Fruit fly (Drosophila melanogaster) whole organism, embryonic: Measurements from ENCODE around the gene CG14006.

Source experiments
- Antp ChIP-seq: fragments of 200-800 bp; sonication (Bioruptor generic); optimal IDR thresholded peaks from 3 replicates; lab custom pipeline; 2016; ENCODE audit warnings: missing biosample characterization, missing genetic modification characterization
- CG15514 ChIP-seq: fragments of 200-800 bp; sonication (Bioruptor generic); optimal IDR thresholded peaks from 3 replicates; lab custom pipeline; 2017; ENCODE audit warnings: missing biosample characterization, missing genetic modification characterization, mild to moderate bottlenecking, moderate library complexity, missing genetic modification reagents
- CG1603 ChIP-seq: fragments of 200-800 bp; sonication (Bioruptor generic); optimal IDR thresholded peaks from 2 replicates; lab custom pipeline; 2019; ENCODE audit warnings: missing biosample characterization, mild to moderate bottlenecking, missing genetic modification characterization, moderate library complexity
- CG16863 ChIP-seq: fragments of 200-800 bp; sonication (Bioruptor generic); optimal IDR thresholded peaks from 3 replicates; lab custom pipeline; 2016; ENCODE audit warnings: missing biosample characterization, missing genetic modification characterization
- CG17328 ChIP-seq: fragments of 200-800 bp; sonication (Bioruptor generic); IDR thresholded peaks from 2 replicates; pipeline ENCODE4 v1.3.6; 2022; ENCODE audit warnings: missing biosample characterization, missing genetic modification characterization
- CG2875 ChIP-seq: fragments of 200-800 bp; sonication (Bioruptor generic); optimal IDR thresholded peaks from 2 replicates; lab custom pipeline; 2017; ENCODE audit warnings: missing biosample characterization, mild to moderate bottlenecking, missing genetic modification characterization, missing genetic modification reagents
- CG3726 ChIP-seq: fragments of 200-800 bp; sonication (Bioruptor generic); IDR thresholded peaks from 3 replicates; pipeline ENCODE4, ENCODE4 v1.3.6; 2022; ENCODE audit warnings: missing biosample characterization, missing genetic modification characterization
- CG3847 ChIP-seq: fragments of 200-800 bp; sonication (Bioruptor generic); IDR thresholded peaks from 2 replicates; pipeline ENCODE4 v1.3.6; 2022; ENCODE audit warnings: missing biosample characterization, missing genetic modification characterization
- CG4328 ChIP-seq: fragments of 200-800 bp; sonication (Bioruptor generic); optimal IDR thresholded peaks from 3 replicates; lab custom pipeline; 2017; ENCODE audit warnings: missing biosample characterization, missing genetic modification reagents, missing genetic modification characterization
- CG4854 ChIP-seq: fragments of 200-800 bp; sonication (Bioruptor generic); optimal IDR thresholded peaks from 2 replicates; lab custom pipeline; 2016; ENCODE audit warnings: missing biosample characterization, missing genetic modification characterization, inconsistent platforms
- CG5953 ChIP-seq: fragments of 200-800 bp; sonication (Bioruptor generic); IDR thresholded peaks from 2 replicates; pipeline ENCODE4 v1.3.6; 2022; ENCODE audit warnings: missing biosample characterization, missing genetic modification characterization
- CG7987 ChIP-seq: fragments of 200-800 bp; sonication (Bioruptor generic); optimal IDR thresholded peaks from 2 replicates; lab custom pipeline; 2018; ENCODE audit warnings: missing biosample characterization, mild to moderate bottlenecking, missing genetic modification characterization, moderate library complexity
- CG8089 ChIP-seq: fragments of 200-800 bp; sonication (Bioruptor generic); optimal IDR thresholded peaks from 3 replicates; lab custom pipeline; 2016; ENCODE audit warnings: missing biosample characterization, missing genetic modification characterization
- CHES-1-like ChIP-seq: fragments of 200-800 bp; sonication (Bioruptor generic); optimal IDR thresholded peaks from 2 replicates; lab custom pipeline; 2016; ENCODE audit warnings: missing biosample characterization, missing genetic modification characterization
- Camta ChIP-seq: fragments of 200-800 bp; sonication (Bioruptor generic); optimal IDR thresholded peaks from 2 replicates; lab custom pipeline; 2016; ENCODE audit warnings: missing biosample characterization, missing genetic modification characterization
- CrebB ChIP-seq: fragments of 200-800 bp; sonication (Bioruptor generic); optimal IDR thresholded peaks from 3 replicates; lab custom pipeline; 2018; ENCODE audit warnings: missing biosample characterization, mild to moderate bottlenecking, missing genetic modification characterization
- Dip2 ChIP-seq: fragments of 200-800 bp; sonication (Bioruptor generic); IDR thresholded peaks from 2 replicates; pipeline ENCODE4 v1.3.6; 2022; ENCODE audit warnings: missing biosample characterization, missing genetic modification characterization
- Dp ChIP-seq: fragments of 200-800 bp; sonication (Bioruptor generic); optimal IDR thresholded peaks from 2 replicates; lab custom pipeline; 2018; ENCODE audit warnings: missing biosample characterization, mild to moderate bottlenecking, missing genetic modification characterization, moderate library complexity
- Dref ChIP-seq: fragments of 200-800 bp; sonication (Bioruptor generic); IDR thresholded peaks from 2 replicates; pipeline ENCODE4 v1.3.6; 2022; ENCODE audit warnings: missing biosample characterization, missing genetic modification characterization
- E2f1 ChIP-seq: fragments of 200-800 bp; sonication (Bioruptor generic); IDR thresholded peaks from 2 replicates; pipeline ENCODE4 v1.3.6; 2022; ENCODE audit warnings: missing biosample characterization, missing genetic modification characterization
- Ets65A ChIP-seq: fragments of 200-800 bp; sonication (Bioruptor generic); peaks from one replicate; lab custom pipeline; 2016; ENCODE audit warnings: missing biosample characterization, missing genetic modification characterization
- HLH4C ChIP-seq: fragments of 200-800 bp; sonication (Bioruptor generic); IDR thresholded peaks from 3 replicates; pipeline ENCODE4 v1.3.6; 2022; ENCODE audit warnings: missing biosample characterization, missing genetic modification characterization; ENCODE audit not compliant: partially characterized antibody
- Hmr ChIP-seq: fragments of 200-800 bp; sonication (Bioruptor generic); optimal IDR thresholded peaks from 3 replicates; lab custom pipeline; 2017; ENCODE audit warnings: mild to moderate bottlenecking, missing biosample characterization, missing genetic modification reagents, missing genetic modification characterization
- Hr39 ChIP-seq: fragments of >200 bp; optimal IDR thresholded peaks from 2 replicates; lab custom pipeline; 2017
- Jarid2 ChIP-seq: fragments of 200-800 bp; sonication (Bioruptor generic); optimal IDR thresholded peaks from 3 replicates; lab custom pipeline; 2017; ENCODE audit warnings: mild to moderate bottlenecking, missing biosample characterization, missing genetic modification reagents, missing genetic modification characterization
- Meics ChIP-seq: fragments of 200-800 bp; sonication (Bioruptor generic); optimal IDR thresholded peaks from 2 replicates; lab custom pipeline; 2017; ENCODE audit warnings: missing biosample characterization, mild to moderate bottlenecking, missing genetic modification characterization
- Mrtf ChIP-seq: fragments of 200-800 bp; sonication (Bioruptor generic); IDR thresholded peaks from 3 replicates; pipeline ENCODE4 v1.3.6; 2022; ENCODE audit warnings: missing biosample characterization, missing genetic modification characterization
- NK7.1 ChIP-seq: fragments of 200-800 bp; sonication (Bioruptor generic); optimal IDR thresholded peaks from 3 replicates; lab custom pipeline; 2016; ENCODE audit warnings: missing biosample characterization, missing genetic modification characterization
- Pdp1 ChIP-seq, 2 experiments: fragments of 200-800 bp; sonication (Bioruptor generic); optimal IDR thresholded peaks; 3 replicates each; lab custom pipeline; 2016; ENCODE audit warnings: missing biosample characterization in 2 of 2, missing genetic modification characterization in 2 of 2, mild to moderate bottlenecking in 1 of 2, moderate library complexity in 1 of 2
- Rfx ChIP-seq: fragments of 200-800 bp; sonication (Bioruptor generic); IDR thresholded peaks from 2 replicates; pipeline ENCODE4 v1.3.6; 2022; ENCODE audit warnings: missing biosample characterization, missing genetic modification characterization
- Rx ChIP-seq: fragments of 200-800 bp; sonication (Bioruptor generic); IDR thresholded peaks from 2 replicates; pipeline ENCODE4 v1.3.6; 2022; ENCODE audit warnings: missing biosample characterization, missing genetic modification characterization
- Tbp ChIP-seq: fragments of >200 bp; optimal IDR thresholded peaks from 2 replicates; lab custom pipeline; 2018; ENCODE audit warnings: missing biosample characterization, missing genetic modification characterization
- Usf ChIP-seq: fragments of 200-800 bp; sonication (Bioruptor generic); optimal IDR thresholded peaks from 2 replicates; lab custom pipeline; 2017; ENCODE audit warnings: missing genotype, missing biosample characterization, missing genetic modification characterization
- ato ChIP-seq: fragments of 200-800 bp; sonication (Bioruptor generic); IDR thresholded peaks from 2 replicates; pipeline ENCODE4 v1.3.6; 2022; ENCODE audit warnings: missing biosample characterization, missing genetic modification characterization; ENCODE audit not compliant: partially characterized antibody
- ci ChIP-seq: fragments of 200-800 bp; sonication (Bioruptor generic); IDR thresholded peaks from 3 replicates; pipeline ENCODE4 v1.3.6; 2022; ENCODE audit warnings: missing biosample characterization, missing genetic modification characterization
- dmrt99B ChIP-seq: fragments of 200-800 bp; sonication (Bioruptor generic); optimal IDR thresholded peaks from 2 replicates; lab custom pipeline; 2018; ENCODE audit warnings: missing biosample characterization, mild to moderate bottlenecking, missing genetic modification characterization, moderate library complexity
- grn ChIP-seq: fragments of 200-800 bp; sonication (Bioruptor generic); optimal IDR thresholded peaks from 3 replicates; lab custom pipeline; 2017; ENCODE audit warnings: missing biosample characterization, missing genetic modification characterization
- gt ChIP-seq: fragments of 200-800 bp; sonication (Bioruptor generic); IDR thresholded peaks from 2 replicates; pipeline ENCODE4 v1.3.6; 2022; ENCODE audit warnings: missing biosample characterization, missing genetic modification characterization
- klu ChIP-seq: fragments of 200-800 bp; sonication (Bioruptor generic); IDR thresholded peaks from 2 replicates; pipeline ENCODE4 v1.3.6; 2022; ENCODE audit warnings: missing biosample characterization, missing genetic modification characterization
- onecut ChIP-seq: fragments of 200-800 bp; sonication (Bioruptor generic); IDR thresholded peaks from 2 replicates; pipeline ENCODE4 v1.3.6; 2022; ENCODE audit warnings: missing biosample characterization, missing genetic modification characterization
- pho ChIP-seq: fragments of 200-800 bp; sonication (Bioruptor generic); optimal IDR thresholded peaks from 2 replicates; lab custom pipeline; 2016; ENCODE audit warnings: missing biosample characterization, missing genetic modification characterization
- pita ChIP-seq: fragments of 200-800 bp; sonication (Bioruptor generic); optimal IDR thresholded peaks from 2 replicates; lab custom pipeline; 2017; ENCODE audit warnings: missing biosample characterization, mild to moderate bottlenecking, missing genetic modification characterization
- prd ChIP-seq, 3 experiments: fragments of >200 bp in 2 of 3; fragments of 200-800 bp in 1 of 3; sonication (Bioruptor generic) in 1 of 3; optimal IDR thresholded peaks in 2 of 3; IDR thresholded peaks in 1 of 3; 2 replicates in 2 of 3; 3 replicates in 1 of 3; pipeline versions ENCODE4 v1.3.6 to Lab custom; 2017 to 2022; ENCODE audit warnings: missing biosample characterization in 1 of 3, missing genetic modification characterization in 1 of 3
- pzg ChIP-seq: fragments of 200-800 bp; sonication (Bioruptor generic); optimal IDR thresholded peaks from 3 replicates; lab custom pipeline; 2018; ENCODE audit warnings: missing biosample characterization, mild to moderate bottlenecking, missing genetic modification characterization, moderate library complexity
- sens ChIP-seq: fragments of 200-800 bp; sonication (Bioruptor generic); peaks from one replicate; lab custom pipeline; 2016; ENCODE audit warnings: missing biosample characterization, missing genetic modification characterization
- slp2 ChIP-seq: fragments of 200-800 bp; sonication (Bioruptor generic); optimal IDR thresholded peaks from 2 replicates; lab custom pipeline; 2016; ENCODE audit warnings: missing biosample characterization, missing genetic modification characterization
- ssp ChIP-seq: fragments of 200-800 bp; sonication (Bioruptor generic); IDR thresholded peaks from 2 replicates; pipeline ENCODE4 v1.3.6; 2022; ENCODE audit warnings: missing biosample characterization, missing genetic modification characterization
- stwl ChIP-seq: fragments of 200-800 bp; sonication (Bioruptor generic); optimal IDR thresholded peaks from 3 replicates; lab custom pipeline; 2018; ENCODE audit warnings: missing biosample characterization, mild to moderate bottlenecking, missing genetic modification characterization, moderate library complexity
- tap ChIP-seq: fragments of 200-800 bp; optimal IDR thresholded peaks from 3 replicates; lab custom pipeline; 2019; ENCODE audit warnings: missing biosample characterization, mild to moderate bottlenecking, missing genetic modification characterization, moderate library complexity
- unc-4 ChIP-seq: fragments of 200-800 bp; sonication (Bioruptor generic); IDR thresholded peaks from 2 replicates; pipeline ENCODE4 v1.3.6; 2022; ENCODE audit warnings: missing biosample characterization, missing genetic modification characterization; ENCODE audit not compliant: partially characterized antibody
- wor ChIP-seq: fragments of 200-800 bp; sonication (Bioruptor generic); IDR thresholded peaks from 2 replicates; pipeline ENCODE4 v1.3.6; 2022; ENCODE audit warnings: missing biosample characterization, missing genetic modification characterization

Gene CG14006

dm6 chr2L:5724521-5725023, 4.0 kb downstream of the CG14006 start, which contains the start of gene CG11030 (continued):
- 0 out of 2 replicates have a peak, but pooled peaks have one; percentile 6 for TF ChIP-seq CG17328 (GFP tag; lab: Robert Waterston, UW)
- no peak for TF ChIP-seq pho (GFP tag; lab: Kevin White, UChicago)
- TF ChIP-seq CG8089 (GFP tag; lab: Kevin White, UChicago), result no peak
- TF ChIP-seq grn (GFP tag; lab: Kevin White, UChicago), result no peak
- TF ChIP-seq Jarid2 (GFP tag; lab: Kevin White, UChicago), result peak; percentile 61
- TF ChIP-seq pita, result no peak
- no peak for TF ChIP-seq Pdp1 (GFP tag; optimal IDR thresholded peaks at IDR 0.05; lab: Kevin White, UChicago)
- peak; percentile 79 for TF ChIP-seq pzg
- peak; percentile 65 for TF ChIP-seq CG15514 (GFP tag; lab: Kevin White, UChicago)
- TF ChIP-seq CrebB (tag; lab: Kevin White, UChicago), result peak; percentile 20
- no peak for TF ChIP-seq Meics (GFP tag; lab: Kevin White, UChicago)
- peak; percentile 81 for TF ChIP-seq sens (GFP tag; lab: Kevin White, UChicago)
- TF ChIP-seq CG4328 (GFP tag; lab: Kevin White, UChicago), result peak; percentile 2
- TF ChIP-seq Rx, result no peak
- no peak for TF ChIP-seq ssp (GFP tag; lab: Robert Waterston, UW)
- TF ChIP-seq Camta, result no peak
- no peak for TF ChIP-seq NK7.1 (GFP tag; lab: Kevin White, UChicago)
- no peak for TF ChIP-seq tap (tag; lab: Kevin White, UChicago)
- TF ChIP-seq Tbp (GFP tag; lab: Kevin White, UChicago), result no peak
- no peak for TF ChIP-seq Mrtf (GFP tag; lab: Robert Waterston, UW)
- TF ChIP-seq Dp, result peak; percentile 71
- no peak for TF ChIP-seq prd (optimal IDR thresholded peaks at IDR 0.05; lab: Kevin White, UChicago)
- TF ChIP-seq prd (GFP tag; IDR thresholded peaks at IDR 0.05; lab: Robert Waterston, UW), result no peak; the same call in 2 of the 3 replicates
- TF ChIP-seq ato (GFP tag; lab: Robert Waterston, UW), result peak; percentile 100
- peak; percentile 51 for TF ChIP-seq CG1603
- TF ChIP-seq stwl (tag; lab: Kevin White, UChicago), result peak; percentile 57
- TF ChIP-seq CG7987 (GFP tag; lab: Kevin White, UChicago), result no peak
- TF ChIP-seq klu, result no peak
- peak; percentile 68 for TF ChIP-seq Rfx (GFP tag; lab: Robert Waterston, UW)
- TF ChIP-seq HLH4C (GFP tag; lab: Robert Waterston, UW), result peak; percentile 99
- no peak for TF ChIP-seq Dip2
- TF ChIP-seq slp2 (GFP tag; lab: Kevin White, UChicago), result no peak
- TF ChIP-seq CG4854 (GFP tag; lab: Kevin White, UChicago), result no peak
- TF ChIP-seq gt (GFP tag; lab: Robert Waterston, UW), result no peak
- peak; percentile 98 for TF ChIP-seq unc-4 (GFP tag; lab: Robert Waterston, UW)
- TF ChIP-seq onecut, result peak; percentile 58
- no peak for TF ChIP-seq Ets65A
- peak; percentile 46 for TF ChIP-seq CHES-1-like (GFP tag; lab: Kevin White, UChicago)
- no peak for TF ChIP-seq Antp (GFP tag; lab: Kevin White, UChicago)
- TF ChIP-seq CG16863 (GFP tag; lab: Kevin White, UChicago), result no peak
- no peak for TF ChIP-seq Usf (GFP tag; lab: Kevin White, UChicago)
- TF ChIP-seq CG3847 (GFP tag; lab: Robert Waterston, UW), result peak; percentile 28; the same call in 1 of the 2 replicates
- TF ChIP-seq ci (GFP tag; lab: Robert Waterston, UW), result 0 out of 3 replicates have a peak, but pooled peaks have one; percentile 37
- no peak for TF ChIP-seq wor (GFP tag; lab: Robert Waterston, UW)
- no peak for TF ChIP-seq CG5953 (GFP tag; lab: Robert Waterston, UW)
- no peak for TF ChIP-seq Hr39 (lab: Kevin White, UChicago)
- TF ChIP-seq E2f1 (GFP tag; lab: Robert Waterston, UW), result no peak
- TF ChIP-seq Dref (GFP tag; lab: Robert Waterston, UW), result peak; percentile 100
- no peak for TF ChIP-seq CG2875 (GFP tag; lab: Kevin White, UChicago)
- TF ChIP-seq CG3726 (GFP tag; lab: Robert Waterston, UW), result no peak
- TF ChIP-seq Hmr (GFP tag; lab: Kevin White, UChicago), result peak; percentile 2
- TF ChIP-seq dmrt99B, result no peak
